Worm (Caenorhabditis elegans): ENCODE data around the gene K10B2.4.

ce11 chrII:6376693-6377092 lies 15.9 kb upstream of the K10B2.4 start:
- TF ChIP-seq lsy-2 (tag; optimal IDR thresholded peaks at IDR 0.05) = no peak
- no peak for TF ChIP-seq tbx-8 (GFP tag; optimal IDR thresholded peaks at IDR 0.05)
- no peak for TF ChIP-seq nhr-76 (tag; optimal IDR thresholded peaks at IDR 0.05)
- TF ChIP-seq nhr-237 (tag; optimal IDR thresholded peaks at IDR 0.05) = no peak
- no peak for TF ChIP-seq ztf-11 (tag; optimal IDR thresholded peaks at IDR 0.05)
- TF ChIP-seq pha-4 (tag; optimal IDR thresholded peaks at IDR 0.05) = no peak
- no peak for TF ChIP-seq snpc-4 (tag; optimal IDR thresholded peaks at IDR 0.05)
- TF ChIP-seq ces-1 (GFP tag; optimal IDR thresholded peaks at IDR 0.05) = no peak
- no peak for TF ChIP-seq lin-13 (tag; optimal IDR thresholded peaks at IDR 0.05)
- no peak for TF ChIP-seq mep-1 (tag; optimal IDR thresholded peaks at IDR 0.05)
- TF ChIP-seq nhr-28 (tag; optimal IDR thresholded peaks at IDR 0.05) = no peak
- no peak for TF ChIP-seq M03D4.4 (tag; optimal IDR thresholded peaks at IDR 0.05)
- no peak for TF ChIP-seq sptf-1 (tag; optimal IDR thresholded peaks at IDR 0.05)
- no peak for TF ChIP-seq bed-3 (GFP tag; optimal IDR thresholded peaks at IDR 0.05)
